Worm (Caenorhabditis elegans) whole organism, mixed stage, embryonic: ENCODE measurements around the gene rpl-6.
A peak's percentile ranks its signal among the peaks of the same experiment; 100 is the strongest.

Experiments used
- M03D4.4 ChIP-seq: sonication (generic microtip); optimal IDR thresholded peaks from 2 replicates; lab custom pipeline; 2017; ENCODE audit warnings: mild to moderate bottlenecking, missing genetic modification characterization, missing compliant biosample characterization
- bed-3 ChIP-seq: fragments of 200-800 bp; sonication (Bioruptor generic); optimal IDR thresholded peaks from 3 replicates; lab custom pipeline; 2018; ENCODE audit warnings: mild to moderate bottlenecking, missing genetic modification characterization, moderate library complexity, missing compliant biosample characterization
- blmp-1 ChIP-seq: fragments of 150-350 bp; optimal IDR thresholded peaks from 2 replicates; lab custom pipeline; 2014; ENCODE audit warnings: missing biosample characterization, missing genetic modification characterization
- ceh-43 ChIP-seq: fragments of 200-800 bp; sonication (Bioruptor generic); optimal IDR thresholded peaks from 2 replicates; lab custom pipeline; 2018; ENCODE audit warnings: mild to moderate bottlenecking, missing genetic modification characterization, moderate library complexity, missing compliant biosample characterization
- ceh-83 ChIP-seq: fragments of 200-800 bp; sonication (Bioruptor generic); optimal IDR thresholded peaks from 2 replicates; lab custom pipeline; 2018; ENCODE audit warnings: mild to moderate bottlenecking, missing genetic modification characterization, missing compliant biosample characterization
- ces-1 ChIP-seq: fragments of 150-350 bp; optimal IDR thresholded peaks from 2 replicates; lab custom pipeline; 2014; ENCODE audit warnings: missing biosample characterization, missing genetic modification reagents, missing genetic modification characterization
- drap-1 ChIP-seq: fragments of 200-800 bp; sonication (Bioruptor generic); optimal IDR thresholded peaks from 3 replicates; lab custom pipeline; 2018; ENCODE audit warnings: mild to moderate bottlenecking, missing genetic modification characterization, missing compliant biosample characterization
- elt-3 ChIP-seq: fragments of 150-350 bp; optimal IDR thresholded peaks from 2 replicates; lab custom pipeline; 2014; ENCODE audit warnings: missing biosample characterization, missing genetic modification characterization
- flh-1 ChIP-seq: fragments of 200-800 bp; sonication (Bioruptor generic); optimal IDR thresholded peaks from 2 replicates; lab custom pipeline; 2018; ENCODE audit warnings: mild to moderate bottlenecking, missing genetic modification characterization, moderate library complexity, missing compliant biosample characterization
- hlh-1 ChIP-seq: fragments of 150-350 bp; optimal IDR thresholded peaks from 2 replicates; lab custom pipeline; 2014; ENCODE audit warnings: missing biosample characterization, missing genetic modification reagents, missing genetic modification characterization
- lin-13 ChIP-seq: fragments of 150-350 bp; optimal IDR thresholded peaks from 2 replicates; lab custom pipeline; 2014; ENCODE audit warnings: missing biosample characterization, missing genetic modification characterization
- lin-32 ChIP-seq: fragments of 200-800 bp; sonication (Bioruptor generic); optimal IDR thresholded peaks from 2 replicates; lab custom pipeline; 2018; ENCODE audit warnings: mild to moderate bottlenecking, missing genetic modification characterization, missing compliant biosample characterization
- lsy-2 ChIP-seq: fragments of 150-350 bp; optimal IDR thresholded peaks from 2 replicates; lab custom pipeline; 2014; ENCODE audit warnings: missing biosample characterization, missing genetic modification characterization
- mab-5 ChIP-seq: fragments of 150-350 bp; optimal IDR thresholded peaks from 2 replicates; lab custom pipeline; 2014; ENCODE audit warnings: missing biosample characterization, missing genetic modification characterization
- mep-1 ChIP-seq: fragments of 150-350 bp; optimal IDR thresholded peaks from 2 replicates; lab custom pipeline; 2017; ENCODE audit warnings: missing biosample characterization, missing genetic modification reagents, missing genetic modification characterization, inconsistent platforms
- mls-2 ChIP-seq: sonication (generic microtip); optimal IDR thresholded peaks from 2 replicates; lab custom pipeline; 2016; ENCODE audit warnings: mild to moderate bottlenecking, missing genetic modification characterization, moderate library complexity, missing compliant biosample characterization
- nhr-12 ChIP-seq: fragments of 150-350 bp; optimal IDR thresholded peaks from 2 replicates; lab custom pipeline; 2014; ENCODE audit warnings: missing biosample characterization, missing genetic modification characterization
- nhr-2 ChIP-seq: fragments of 150-350 bp; optimal IDR thresholded peaks from 2 replicates; lab custom pipeline; 2014; ENCODE audit warnings: missing biosample characterization, missing genetic modification characterization
- nhr-237 ChIP-seq: fragments of 150-350 bp; optimal IDR thresholded peaks from 2 replicates; lab custom pipeline; 2014; ENCODE audit warnings: missing biosample characterization, missing genetic modification characterization
- nhr-28 ChIP-seq: fragments of 150-350 bp; optimal IDR thresholded peaks from 2 replicates; lab custom pipeline; 2014; ENCODE audit warnings: missing biosample characterization, missing genetic modification characterization
- nhr-76 ChIP-seq: sonication (generic microtip); optimal IDR thresholded peaks from 2 replicates; lab custom pipeline; 2017; ENCODE audit warnings: missing biosample characterization, missing genetic modification characterization
- pha-4 ChIP-seq: fragments of 150-350 bp; optimal IDR thresholded peaks from 2 replicates; lab custom pipeline; 2018; ENCODE audit warnings: missing biosample characterization, missing genetic modification reagents, missing genetic modification characterization
- sem-2 ChIP-seq: fragments of 200-800 bp; sonication (Bioruptor generic); optimal IDR thresholded peaks from 2 replicates; lab custom pipeline; 2018; ENCODE audit warnings: mild to moderate bottlenecking, missing genetic modification characterization, missing compliant biosample characterization
- snpc-4 ChIP-seq: fragments of 150-350 bp; optimal IDR thresholded peaks from 2 replicates; lab custom pipeline; 2014; ENCODE audit warnings: missing biosample characterization, missing genetic modification characterization
- sptf-1 ChIP-seq: sonication (generic microtip); optimal IDR thresholded peaks from 2 replicates; lab custom pipeline; 2017; ENCODE audit warnings: mild to moderate bottlenecking, missing genetic modification characterization, moderate library complexity, missing compliant biosample characterization
- tbx-8 ChIP-seq: fragments of 200-800 bp; sonication (Bioruptor generic); optimal IDR thresholded peaks from 2 replicates; lab custom pipeline; 2018; ENCODE audit warnings: mild to moderate bottlenecking, missing genetic modification characterization, moderate library complexity, missing compliant biosample characterization
- unc-120 ChIP-seq: sonication (generic microtip); optimal IDR thresholded peaks from 2 replicates; lab custom pipeline; 2017; ENCODE audit warnings: missing genetic modification characterization, missing compliant biosample characterization; ENCODE audit not compliant: poor library complexity, severe bottlenecking
- unc-39 ChIP-seq: fragments of 150-350 bp; optimal IDR thresholded peaks from 2 replicates; lab custom pipeline; 2014; ENCODE audit warnings: missing biosample characterization, missing genetic modification characterization
- unc-62 ChIP-seq: fragments of 150-350 bp; optimal IDR thresholded peaks from 2 replicates; lab custom pipeline; 2014; ENCODE audit warnings: missing biosample characterization, missing genetic modification reagents, missing genetic modification characterization
- zip-8 ChIP-seq: fragments of 150-350 bp; optimal IDR thresholded peaks from 2 replicates; lab custom pipeline; 2014; ENCODE audit warnings: missing biosample characterization, missing genetic modification characterization
- ztf-11 ChIP-seq: fragments of 150-350 bp; optimal IDR thresholded peaks from 2 replicates; lab custom pipeline; 2014; ENCODE audit warnings: missing biosample characterization, missing genetic modification characterization

The rpl-6 gene

DNA sequence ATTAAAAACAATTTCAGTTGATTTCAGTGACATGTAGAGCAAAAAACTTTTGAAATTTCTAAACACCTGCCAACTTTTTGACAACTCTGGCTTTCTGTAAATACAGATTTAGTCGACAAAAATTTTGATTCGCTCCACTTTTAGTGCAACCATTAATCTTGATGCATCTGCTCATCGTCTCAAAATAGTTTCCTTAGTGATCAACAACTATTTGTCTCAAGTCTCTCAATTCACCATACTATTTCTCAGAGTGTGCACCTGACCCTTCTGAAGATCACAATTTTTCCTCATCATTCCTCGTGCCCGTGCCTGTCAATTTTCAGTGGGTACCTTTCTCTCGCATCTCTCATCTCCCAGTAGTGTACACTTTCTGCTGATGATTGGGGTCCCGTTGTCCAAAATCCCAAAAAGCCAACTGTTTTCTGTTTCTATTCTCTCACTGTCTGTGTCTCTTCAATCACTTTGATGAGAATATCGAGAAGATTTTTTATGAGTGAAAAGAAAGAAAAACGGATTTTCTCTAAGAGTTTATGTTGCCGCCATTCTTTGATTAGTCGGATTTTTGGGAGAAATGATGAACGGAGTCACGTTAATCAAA lies 8.8 kb downstream of the rpl-6 start:
- TF ChIP-seq unc-62 (GFP tag; lab: Kevin White, UChicago) (peak; percentile 96), sptf-1 (tag; lab: Kevin White, UChicago) (no peak), M03D4.4 (no peak), nhr-2 (tag; lab: Kevin White, UChicago) (no peak), nhr-237 (tag; lab: Kevin White, UChicago) (no peak), tbx-8 (GFP tag; lab: Kevin White, UChicago) (no peak), sem-2 (GFP tag; lab: Kevin White, UChicago) (no peak), unc-120 (tag; lab: Kevin White, UChicago) (peak; percentile 98), hlh-1 (tag; lab: Kevin White, UChicago) (peak; percentile 96)
- TF ChIP-seq, all 35 proteins: peak for 3

DNA sequence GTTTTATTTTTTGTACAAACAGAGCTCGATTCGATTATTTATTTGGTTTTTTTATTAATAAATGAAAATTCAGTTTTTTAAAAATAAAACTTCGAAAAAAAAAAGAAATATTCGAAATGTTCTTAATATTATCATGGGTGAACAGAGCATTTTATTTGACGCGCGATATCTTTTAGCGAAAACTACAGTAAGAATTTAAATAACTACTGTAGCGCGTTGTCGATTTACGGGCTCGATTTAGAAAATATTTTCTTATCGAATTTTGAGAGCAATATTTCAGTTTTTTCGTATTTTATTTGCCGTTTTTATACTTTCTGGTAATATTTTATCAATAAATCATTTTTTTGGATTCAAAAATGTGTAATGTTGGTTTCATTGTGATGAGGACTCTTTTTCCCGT lies 12.9 kb downstream of the rpl-6 start:
- TF ChIP-seq mep-1 (no peak), lin-13 (tag; lab: Kevin White, UChicago) (no peak), sptf-1 (tag; lab: Kevin White, UChicago) (no peak), ces-1 (no peak), hlh-1 (tag; lab: Kevin White, UChicago) (no peak), lin-32 (GFP tag; lab: Kevin White, UChicago) (no peak), flh-1 (GFP tag; lab: Kevin White, UChicago) (no peak), ztf-11 (no peak), blmp-1 (tag; lab: Kevin White, UChicago) (no peak), elt-3 (tag; lab: Kevin White, UChicago) (no peak), snpc-4 (tag; lab: Kevin White, UChicago) (no peak), nhr-76 (tag; lab: Kevin White, UChicago) (no peak), tbx-8 (GFP tag; lab: Kevin White, UChicago) (no peak), unc-120 (tag; lab: Kevin White, UChicago) (no peak), zip-8 (tag; lab: Kevin White, UChicago) (no peak), pha-4 (tag; lab: Kevin White, UChicago) (no peak), unc-39 (tag; lab: Kevin White, UChicago) (no peak), nhr-2 (tag; lab: Kevin White, UChicago) (no peak), drap-1 (GFP tag; lab: Kevin White, UChicago) (no peak), nhr-28 (tag; lab: Kevin White, UChicago) (no peak)
- TF ChIP-seq, all 35 proteins: peak for 0

DNA sequence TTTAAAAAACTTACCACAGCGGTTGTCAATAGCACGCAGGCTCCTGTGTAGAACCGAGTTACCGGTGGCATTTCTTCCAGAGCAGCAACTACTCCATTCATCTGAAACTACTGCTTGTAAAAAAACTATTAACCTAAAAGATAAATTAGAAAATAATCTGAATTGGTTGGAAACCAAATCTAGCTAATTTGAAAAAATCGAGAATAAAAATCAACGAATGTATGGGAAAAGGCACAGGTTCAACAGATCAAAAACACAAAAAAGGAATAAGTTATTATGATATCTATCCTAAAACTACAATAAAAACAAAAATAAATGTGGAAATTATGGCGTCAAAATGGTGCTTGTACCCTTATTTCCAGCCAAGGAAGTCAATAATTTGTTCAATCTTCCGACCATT lies 14.8 kb downstream of the rpl-6 start, which contains the start of gene der-2:
der-2 (minus strand) TSS at position 101 of the 400 bp plus-strand sequence.
- TF ChIP-seq hlh-1 (tag; lab: Kevin White, UChicago) (no peak), blmp-1 (tag; lab: Kevin White, UChicago) (no peak), ceh-43 (GFP tag; lab: Kevin White, UChicago) (no peak), ceh-83 (GFP tag; lab: Kevin White, UChicago) (no peak), mab-5 (tag; lab: Kevin White, UChicago) (no peak), unc-120 (tag; lab: Kevin White, UChicago) (no peak), drap-1 (GFP tag; lab: Kevin White, UChicago) (no peak), nhr-12 (no peak), elt-3 (tag; lab: Kevin White, UChicago) (no peak), sptf-1 (tag; lab: Kevin White, UChicago) (no peak), tbx-8 (GFP tag; lab: Kevin White, UChicago) (no peak)

DNA sequence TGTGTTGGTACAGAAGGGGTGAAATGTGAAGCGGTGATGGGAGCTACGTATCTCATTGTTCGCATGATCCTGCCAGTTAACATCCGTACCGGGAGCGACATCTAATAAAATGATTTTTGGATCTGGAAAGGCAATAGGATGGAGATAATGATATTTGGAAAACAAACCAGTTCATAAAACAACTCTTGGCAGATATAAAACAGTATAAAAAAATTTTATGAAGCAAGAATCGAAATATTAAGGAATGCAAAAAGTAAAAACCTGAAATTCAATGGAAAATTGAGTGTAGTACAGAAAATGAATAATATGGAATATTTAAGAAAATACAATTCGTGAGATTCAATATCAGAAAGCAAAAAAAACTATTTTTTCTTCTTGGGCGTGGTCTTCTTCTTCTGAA lies 18.4 kb downstream of the rpl-6 start, which contains the start of gene hsp-75:
hsp-75 (minus strand) TSS at position 101 of the 400 bp plus-strand sequence.
- no peak for TF ChIP-seq unc-120 (tag; lab: Kevin White, UChicago)
- TF ChIP-seq flh-1 (GFP tag; lab: Kevin White, UChicago) = no peak
- TF ChIP-seq unc-62 (GFP tag; lab: Kevin White, UChicago) = no peak
- TF ChIP-seq mab-5 (tag; lab: Kevin White, UChicago) = no peak
- no peak for TF ChIP-seq zip-8 (tag; lab: Kevin White, UChicago)
- TF ChIP-seq lin-32 (GFP tag; lab: Kevin White, UChicago) = no peak
- no peak for TF ChIP-seq blmp-1 (tag; lab: Kevin White, UChicago)
- TF ChIP-seq tbx-8 (GFP tag; lab: Kevin White, UChicago) = no peak
- no peak for TF ChIP-seq nhr-237 (tag; lab: Kevin White, UChicago)
- TF ChIP-seq elt-3 (tag; lab: Kevin White, UChicago) = no peak
- TF ChIP-seq bed-3 = no peak
- TF ChIP-seq nhr-2 (tag; lab: Kevin White, UChicago) = no peak
- no peak for TF ChIP-seq sem-2 (GFP tag; lab: Kevin White, UChicago)
- no peak for TF ChIP-seq mep-1
- TF ChIP-seq mls-2 = no peak
- no peak for TF ChIP-seq nhr-12
- no peak for TF ChIP-seq lsy-2 (tag; lab: Kevin White, UChicago)
